Worm (Caenorhabditis elegans): ENCODE data around the gene ZK355.2.

DNA sequence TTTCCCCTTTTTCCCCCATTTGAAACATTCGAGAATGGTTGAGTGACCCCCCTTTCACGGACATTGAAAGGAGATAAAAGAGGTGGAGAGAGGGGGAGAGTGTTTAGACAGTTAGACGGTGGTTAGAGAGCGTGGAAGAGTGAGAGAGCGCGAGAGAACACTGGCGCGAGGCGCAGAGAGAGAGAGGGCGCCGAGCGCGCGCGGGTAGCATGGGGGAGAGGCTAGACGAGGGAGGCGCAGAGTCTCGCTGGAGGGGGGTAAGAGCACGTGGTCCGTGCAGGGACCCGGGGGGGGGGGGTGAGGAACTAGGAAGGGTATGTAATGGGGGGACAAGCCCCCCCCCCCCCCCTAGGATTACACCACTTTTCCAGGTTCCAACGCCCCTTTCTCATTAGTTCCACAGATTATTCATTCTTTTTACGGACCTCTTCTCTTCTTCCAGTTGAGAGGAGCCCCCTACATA lies 50.3 kb downstream of the ZK355.2 start:
- TF ChIP-seq dao-5 (tag; optimal IDR thresholded peaks at IDR 0.05) (no peak), him-1 (tag; optimal IDR thresholded peaks at IDR 0.05) (peak; percentile 91), W03F9.2 (tag; optimal IDR thresholded peaks at IDR 0.05) (no peak)
